Fruit fly (Drosophila melanogaster): Measurements from ENCODE around the gene CG18666.

The CG18666 gene

dm6 chr2L:11037583-11038517, 3.3 kb downstream of the CG18666 start (continued):
- TF ChIP-seq HLH54F (GFP tag; optimal IDR thresholded peaks at IDR 0.05) (peak; percentile 20), CG31365 (tag; optimal IDR thresholded peaks at IDR 0.05) (no peak), otp (GFP tag; IDR thresholded peaks at IDR 0.05) (peak; percentile 28; the same call in 1 of the 3 replicates), H2.0 (GFP tag; IDR thresholded peaks at IDR 0.05) (peak; percentile 39), CG10267 (tag; optimal IDR thresholded peaks at IDR 0.05) (peak; percentile 56), pho (GFP tag; optimal IDR thresholded peaks at IDR 0.05) (peak; percentile 47), CG18764 (GFP tag; optimal IDR thresholded peaks at IDR 0.05) (no peak), CG6654 (GFP tag; optimal IDR thresholded peaks at IDR 0.05) (no peak), z (GFP tag; IDR thresholded peaks at IDR 0.05) (peak; percentile 67; the same call in 2 of the 3 replicates), CG7786 (GFP tag; optimal IDR thresholded peaks at IDR 0.05) (peak; percentile 33), hth (optimal IDR thresholded peaks at IDR 0.05) (no peak), croc (GFP tag; conservative IDR thresholded peaks at IDR 0.05) (peak; percentile 27; the same call in 2 of the 3 replicates), CG2199 (GFP tag; IDR thresholded peaks at IDR 0.05) (peak; percentile 83; the same call in 2 of the 3 replicates), kay (GFP tag; optimal IDR thresholded peaks at IDR 0.05) (no peak), gfzf (GFP tag; optimal IDR thresholded peaks at IDR 0.05) (no peak), corto (GFP tag; optimal IDR thresholded peaks at IDR 0.05) (no peak), chn (GFP tag; optimal IDR thresholded peaks at IDR 0.05) (peak; percentile 51), pros (GFP tag; optimal IDR thresholded peaks at IDR 0.05) (no peak), CG18599 (GFP tag; optimal IDR thresholded peaks at IDR 0.05) (peak; percentile 42), CG9727 (GFP tag; optimal IDR thresholded peaks at IDR 0.05) (peak; percentile 54), Hr78 (GFP tag; optimal IDR thresholded peaks at IDR 0.05) (peak in 1 of 2 experiments; percentile 99), dysf (GFP tag; IDR thresholded peaks at IDR 0.05) (peak; percentile 64), dpn (GFP tag; optimal IDR thresholded peaks at IDR 0.05) (peak; percentile 19 to 51), scrt (GFP tag; optimal IDR thresholded peaks at IDR 0.05) (no peak), Doc3 (GFP tag; IDR thresholded peaks at IDR 0.05; ENCODE audit: partially characterized antibody) (no peak), tgo (GFP tag; IDR thresholded peaks at IDR 0.05) (peak; percentile 39; the same call in 2 of the 3 replicates), CG12219 (GFP tag; optimal IDR thresholded peaks at IDR 0.05) (no peak), CG3065 (GFP tag; optimal IDR thresholded peaks at IDR 0.05) (no peak), CG4360 (GFP tag; IDR thresholded peaks at IDR 0.05) (no peak), jing (GFP tag; optimal IDR thresholded peaks at IDR 0.05) (peak; percentile 2), CG4707 (GFP tag; optimal IDR thresholded peaks at IDR 0.05) (no peak), CG1792 (GFP tag; optimal IDR thresholded peaks at IDR 0.05) (no peak), prd (optimal IDR thresholded peaks at IDR 0.05) (no peak), prd (GFP tag; IDR thresholded peaks at IDR 0.05) (peak; percentile 6; the same call in 1 of the 3 replicates), Dll (GFP tag; IDR thresholded peaks at IDR 0.05; ENCODE audit: partially characterized antibody) (no peak), Doc2 (GFP tag; IDR thresholded peaks at IDR 0.05) (no peak), CG6854 (GFP tag; optimal IDR thresholded peaks at IDR 0.05) (no peak), CG6791 (GFP tag; IDR thresholded peaks at IDR 0.05; ENCODE audit: partially characterized antibody) (no peak), CG3163 (GFP tag; optimal IDR thresholded peaks at IDR 0.05) (no peak), CG8924 (tag; optimal IDR thresholded peaks at IDR 0.05) (peak; percentile 69), usp (GFP tag; optimal IDR thresholded peaks at IDR 0.05) (no peak), CG10959 (GFP tag; IDR thresholded peaks at IDR 0.05) (no peak), dati (GFP tag; IDR thresholded peaks at IDR 0.05) (no peak), Dref (GFP tag; IDR thresholded peaks at IDR 0.05) (no peak), Lpt (GFP tag; optimal IDR thresholded peaks at IDR 0.05) (no peak), CG13894 (tag; optimal IDR thresholded peaks at IDR 0.05) (no peak), bigmax (GFP tag; optimal IDR thresholded peaks at IDR 0.05) (no peak), Kr (GFP tag; optimal IDR thresholded peaks at IDR 0.05) (no peak), pum (GFP tag; optimal IDR thresholded peaks at IDR 0.05) (peak; percentile 28)

Measured in whole organism, embryonic.